Fruit fly (Drosophila melanogaster) whole organism, wandering third instar larva: ENCODE measurements around the gene CG32189.
A peak's percentile ranks its signal among the peaks of the same experiment; 100 is the strongest.

Experiments used
- CG9705 ChIP-seq: fragments of 200-800 bp; sonication (Bioruptor generic); optimal IDR thresholded peaks from 2 replicates; lab custom pipeline; 2018; ENCODE audit warnings: missing biosample characterization, mild to moderate bottlenecking, missing genetic modification characterization
- CrebA ChIP-seq: fragments of 200-800 bp; sonication (Bioruptor generic); optimal IDR thresholded peaks from 2 replicates; lab custom pipeline; 2016; ENCODE audit warnings: missing biosample characterization, mild to moderate bottlenecking, missing genetic modification characterization, borderline replicate concordance
- Dfd ChIP-seq: fragments of >200 bp; optimal IDR thresholded peaks from 2 replicates; lab custom pipeline; 2017; ENCODE audit warnings: missing biosample characterization, missing genetic modification characterization
- Dif ChIP-seq: fragments of 200-275, 200-300 bp; sonication (Bioruptor generic); optimal IDR thresholded peaks from 2 replicates; lab custom pipeline; 2018; ENCODE audit warnings: missing biosample characterization, missing genetic modification characterization; ENCODE audit not compliant: partially characterized antibody
- GATAd ChIP-seq: sonication (Bioruptor generic); optimal IDR thresholded peaks from 2 replicates; lab custom pipeline; 2016; ENCODE audit warnings: missing biosample characterization, missing genetic modification characterization
- HLH106 ChIP-seq: fragments of 200-800 bp; optimal IDR thresholded peaks from 3 replicates; lab custom pipeline; 2019; ENCODE audit warnings: missing biosample characterization, mild to moderate bottlenecking, missing genetic modification characterization, moderate library complexity
- Hr78 ChIP-seq: fragments of >200 bp; optimal IDR thresholded peaks from 2 replicates; lab custom pipeline; 2017; ENCODE audit warnings: missing biosample characterization, missing genetic modification characterization
- Jra ChIP-seq: sonication (Bioruptor generic); optimal IDR thresholded peaks from 2 replicates; lab custom pipeline; 2016; ENCODE audit warnings: missing biosample characterization, missing genetic modification characterization
- Mio ChIP-seq: sonication (Bioruptor generic); optimal IDR thresholded peaks from 2 replicates; lab custom pipeline; 2016; ENCODE audit warnings: missing biosample characterization, missing genetic modification characterization
- Myc ChIP-seq: fragments of >200 bp; optimal IDR thresholded peaks from 2 replicates; lab custom pipeline; 2017
- N ChIP-seq: fragments of >200 bp; optimal IDR thresholded peaks from 2 replicates; lab custom pipeline; 2018; ENCODE audit warnings: missing biosample characterization, missing external identifiers, missing genetic modification characterization
- OdsH ChIP-seq: fragments of 200-800 bp; sonication (Bioruptor generic); optimal IDR thresholded peaks from 2 replicates; lab custom pipeline; 2016; ENCODE audit warnings: missing biosample characterization, mild to moderate bottlenecking, missing genetic modification characterization
- Rel ChIP-seq, 2 experiments: fragments of 200-800 bp; sonication (Bioruptor generic) in 1 of 2; optimal IDR thresholded peaks; 2 replicates in 1 of 2; 3 replicates in 1 of 2; lab custom pipeline; 2016 to 2019; ENCODE audit warnings: mild to moderate bottlenecking in 2 of 2, missing biosample characterization in 2 of 2, missing genetic modification characterization in 2 of 2, moderate library complexity in 1 of 2
- Sp1 ChIP-seq: fragments of 200-800 bp; sonication (Bioruptor generic); optimal IDR thresholded peaks from 3 replicates; lab custom pipeline; 2019; ENCODE audit warnings: missing biosample characterization, mild to moderate bottlenecking, missing genetic modification characterization, moderate library complexity
- Vsx2 ChIP-seq: fragments of 200-300, 225-300 bp; sonication (Bioruptor generic); optimal IDR thresholded peaks from 2 replicates; lab custom pipeline; 2018; ENCODE audit warnings: missing biosample characterization, missing genetic modification characterization; ENCODE audit not compliant: partially characterized antibody
- br ChIP-seq: fragments of 200-800 bp; sonication (Bioruptor generic); optimal IDR thresholded peaks from 2 replicates; lab custom pipeline; 2016; ENCODE audit warnings: missing biosample characterization, missing genetic modification characterization
- dl ChIP-seq, 2 experiments: fragments of 175-275, 200-275 bp in 1 of 2; fragments of 200-275 bp in 1 of 2; sonication (Bioruptor generic); optimal IDR thresholded peaks; lab custom pipeline; 2018; ENCODE audit warnings: mild to moderate bottlenecking in 2 of 2, missing biosample characterization in 2 of 2, missing genetic modification characterization in 2 of 2, moderate library complexity in 2 of 2; ENCODE audit not compliant: partially characterized antibody in 2 of 2, insufficient read depth in 1 of 2
- dsf ChIP-seq: sonication (Bioruptor generic); optimal IDR thresholded peaks from 2 replicates; lab custom pipeline; 2016; ENCODE audit warnings: missing biosample characterization, missing genetic modification characterization, borderline replicate concordance
- ey ChIP-seq: fragments of 200-800 bp; sonication (Bioruptor generic); optimal IDR thresholded peaks from 2 replicates; lab custom pipeline; 2016; ENCODE audit warnings: missing biosample characterization, missing genetic modification characterization
- foxo ChIP-seq, 2 experiments: fragments of 200-800 bp; sonication (Bioruptor generic); optimal IDR thresholded peaks; 2 replicates in 1 of 2; 3 replicates in 1 of 2; lab custom pipeline; 2016 to 2017; ENCODE audit warnings: missing biosample characterization in 2 of 2, missing genetic modification characterization in 2 of 2
- fru ChIP-seq: fragments of 200-800 bp; sonication (Bioruptor generic); optimal IDR thresholded peaks from 3 replicates; lab custom pipeline; 2016; ENCODE audit warnings: missing biosample characterization, mild to moderate bottlenecking, missing genetic modification characterization
- h ChIP-seq: fragments of 200-800 bp; sonication (Bioruptor generic); optimal IDR thresholded peaks from 3 replicates; lab custom pipeline; 2016; ENCODE audit warnings: missing biosample characterization, mild to moderate bottlenecking, missing genetic modification characterization
- jim ChIP-seq: fragments of 175-275, 200-325 bp; sonication (Bioruptor generic); optimal IDR thresholded peaks from 2 replicates; lab custom pipeline; 2016; ENCODE audit warnings: missing biosample characterization, mild to moderate bottlenecking, missing genetic modification characterization
- pan ChIP-seq: fragments of >200 bp; optimal IDR thresholded peaks from 2 replicates; lab custom pipeline; 2017
- psq ChIP-seq: fragments of 200-800 bp; sonication (Bioruptor generic); optimal IDR thresholded peaks from 3 replicates; lab custom pipeline; 2017; ENCODE audit warnings: missing biosample characterization, mild to moderate bottlenecking, missing genetic modification characterization, moderate library complexity
- rgr ChIP-seq: fragments of 200-800 bp; sonication (Bioruptor generic); optimal IDR thresholded peaks from 3 replicates; lab custom pipeline; 2016; ENCODE audit warnings: missing biosample characterization, mild to moderate bottlenecking, missing genetic modification characterization
- sage ChIP-seq: fragments of 200-800 bp; sonication (Bioruptor generic); optimal IDR thresholded peaks from 2 replicates; lab custom pipeline; 2016; ENCODE audit warnings: missing biosample characterization, mild to moderate bottlenecking, missing genetic modification characterization
- woc ChIP-seq: sonication (Bioruptor generic); optimal IDR thresholded peaks from 2 replicates; lab custom pipeline; 2016; ENCODE audit warnings: missing biosample characterization, mild to moderate bottlenecking, missing genetic modification characterization

CG32189 gene

dm6 chr3L:17842892-17843703 is 8.1 kb upstream of the CG32189 start, which contains the start of gene CG5567:
Gene CG5567, minus strand, starts transcription at chr3L:17843544.
- TF ChIP-seq Rel (GFP tag; optimal IDR thresholded peaks at IDR 0.05; lab: Kevin White, UChicago) (no peak), Rel (tag; optimal IDR thresholded peaks at IDR 0.05; lab: Kevin White, UChicago) (peak; percentile 23), ey (GFP tag; lab: Kevin White, UChicago) (no peak), foxo (GFP tag; optimal IDR thresholded peaks at IDR 0.05; lab: Kevin White, UChicago) (peak in 1 of 2 experiments; percentile 23), woc (GFP tag; lab: Kevin White, UChicago) (peak; percentile 41)

dm6 chr3L:17841085-17841606 is 6.2 kb upstream of the CG32189 start, which contains the start of gene CG5577:
Gene CG5577, minus strand, starts transcription at chr3L:17841427.
- TF ChIP-seq Sp1 (GFP tag; lab: Kevin White, UChicago) (peak; percentile 47), Myc (lab: Kevin White, UChicago) (no peak), HLH106 (tag; lab: Kevin White, UChicago) (peak; percentile 38), OdsH (GFP tag; lab: Kevin White, UChicago) (peak; percentile 5), Hr78 (GFP tag; lab: Kevin White, UChicago) (no peak), CrebA (GFP tag; lab: Kevin White, UChicago) (no peak), Rel (GFP tag; optimal IDR thresholded peaks at IDR 0.05; lab: Kevin White, UChicago) (no peak), Rel (tag; optimal IDR thresholded peaks at IDR 0.05; lab: Kevin White, UChicago) (peak; percentile 33), N (GFP tag; lab: Kevin White, UChicago) (no peak), rgr (GFP tag; lab: Kevin White, UChicago) (peak; percentile 16), h (GFP tag; lab: Kevin White, UChicago) (peak; percentile 51), Dif (peak; percentile 48), woc (GFP tag; lab: Kevin White, UChicago) (peak; percentile 43), br (peak; percentile 10), fru (GFP tag; lab: Kevin White, UChicago) (peak; percentile 26)
- TF ChIP-seq, all 38 proteins: peak for 10

- TF ChIP-seq N (GFP tag; lab: Kevin White, UChicago) (no peak), Mio (GFP tag; lab: Kevin White, UChicago) (no peak), jim (no peak), CG9705 (GFP tag; lab: Kevin White, UChicago) (no peak), psq (GFP tag; lab: Kevin White, UChicago) (no peak), br (no peak), sage (GFP tag; lab: Kevin White, UChicago) (no peak), OdsH (GFP tag; lab: Kevin White, UChicago) (no peak), HLH106 (tag; lab: Kevin White, UChicago) (no peak), GATAd (GFP tag; lab: Kevin White, UChicago) (no peak), dsf (no peak), Vsx2 (no peak), Dfd (GFP tag; lab: Kevin White, UChicago) (no peak), Dif (no peak), CrebA (GFP tag; lab: Kevin White, UChicago) (no peak), dl (GFP tag; optimal IDR thresholded peaks at IDR 0.05; lab: Kevin White, UChicago; ENCODE audit: insufficient read depth in 1 of 2, partially characterized antibody in 2 of 2) (no peak), pan (lab: Kevin White, UChicago) (no peak)
These were observed 1.4 kb downstream of the CG32189 start, which contains the start of gene CG32188 for dm6 chr3L:17833525-17833924. Gene CG32188, minus strand, starts transcription at chr3L:17833625.

DNA sequence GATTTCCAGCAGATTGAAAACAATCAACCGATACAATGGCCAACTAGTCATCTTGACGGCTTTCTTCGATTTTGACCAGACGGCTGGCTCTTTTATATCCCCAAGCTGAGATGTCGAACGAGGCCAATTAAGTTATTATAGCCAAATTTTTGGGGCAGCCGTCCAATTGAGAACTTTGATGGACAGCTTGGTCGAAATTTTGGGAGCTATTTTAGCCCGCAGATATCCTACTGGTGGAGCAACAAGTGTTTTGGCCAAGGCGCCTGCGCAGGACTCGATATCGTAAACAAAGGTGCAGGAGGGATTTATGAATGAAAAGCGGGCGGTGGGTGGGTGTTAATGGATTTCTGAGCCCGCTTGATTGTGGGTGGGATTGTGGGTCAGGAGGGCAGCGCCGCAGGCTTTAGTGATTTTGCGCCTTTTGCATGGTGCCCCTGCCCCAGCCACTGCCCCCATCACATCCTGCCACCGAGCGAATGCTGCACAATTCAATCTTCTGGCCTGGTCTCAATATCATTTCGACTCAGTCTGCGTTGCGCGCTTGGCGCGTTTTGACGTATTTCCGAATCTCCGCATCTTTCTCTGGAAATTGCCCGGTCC is 12.1 kb downstream of the CG32189 start, which contains the start of the genes Ir75c and Grd:
Ir75c (minus strand) TSS at position 51 of the 600 bp plus-strand sequence.
Grd (plus strand) TSS at position 550 of the 600 bp plus-strand sequence.
- TF ChIP-seq psq (GFP tag; lab: Kevin White, UChicago): no peak
- no peak for TF ChIP-seq foxo (GFP tag; optimal IDR thresholded peaks at IDR 0.05; lab: Kevin White, UChicago)
- TF ChIP-seq Jra (GFP tag; lab: Kevin White, UChicago): no peak
- no peak for TF ChIP-seq sage (GFP tag; lab: Kevin White, UChicago)
